Worm (Caenorhabditis elegans): Measurements from ENCODE around the gene Y7A5A.13.

ce11 chrX:15768532-15768931 lies 5.1 kb upstream of the Y7A5A.13 start:
- no peak for TF ChIP-seq him-1 (tag; optimal IDR thresholded peaks at IDR 0.05)
- TF ChIP-seq W03F9.2 (tag; optimal IDR thresholded peaks at IDR 0.05), result no peak

Measured in whole organism, L4/young adult.